Worm (Caenorhabditis elegans) whole organism, L1 larva: ENCODE data around the gene nta-1.
"Not testable (repeated sequence)": the region's sequence is repeated elsewhere in the genome, so short reads cannot be mapped to it uniquely, and the experiment has no call there.

ENCODE experiments used
- C34B4.2 ChIP-seq: sonication (generic microtip); optimal IDR thresholded peaks from 2 replicates; lab custom pipeline; 2017; ENCODE audit warnings: mild to moderate bottlenecking, missing genetic modification characterization, missing compliant biosample characterization
- ama-1 ChIP-seq: fragments of 150-350 bp; optimal IDR thresholded peaks from 2 replicates; lab custom pipeline; 2014
- ceh-82 ChIP-seq, 3 experiments: fragments of 150-350 bp in 1 of 3; sonication (generic microtip) in 2 of 3; optimal IDR thresholded peaks; 2 replicates each; lab custom pipeline; 2014 to 2017; ENCODE audit warnings: missing biosample characterization in 3 of 3, missing genetic modification characterization in 3 of 3
- ceh-90 ChIP-seq: sonication (generic microtip); optimal IDR thresholded peaks from 2 replicates; lab custom pipeline; 2016; ENCODE audit warnings: missing genetic modification characterization, missing compliant biosample characterization
- fkh-4 ChIP-seq: sonication (generic microtip); optimal IDR thresholded peaks from 2 replicates; lab custom pipeline; 2016; ENCODE audit warnings: missing compliant biosample characterization, missing genetic modification characterization, borderline replicate concordance
- lin-13 ChIP-seq: fragments of 150-350 bp; optimal IDR thresholded peaks from 2 replicates; lab custom pipeline; 2014; ENCODE audit warnings: missing biosample characterization, missing genetic modification reagents, missing genetic modification characterization
- lin-39 ChIP-seq: fragments of 150-350 bp; optimal IDR thresholded peaks from 2 replicates; lab custom pipeline; 2014; ENCODE audit warnings: missing biosample characterization, missing genetic modification reagents, missing genetic modification characterization
- lir-3 ChIP-seq: sonication (generic microtip); optimal IDR thresholded peaks from 2 replicates; lab custom pipeline; 2016; ENCODE audit warnings: mild to moderate bottlenecking, missing genetic modification characterization, moderate library complexity, missing compliant biosample characterization; ENCODE audit not compliant: poor library complexity
- mdl-1 ChIP-seq, 2 experiments: fragments of 150-350 bp; optimal IDR thresholded peaks; 2 replicates each; lab custom pipeline; 2014 to 2017; ENCODE audit warnings: missing biosample characterization in 2 of 2, missing genetic modification characterization in 2 of 2, inconsistent platforms in 1 of 2
- nhr-28 ChIP-seq: fragments of 150-350 bp; optimal IDR thresholded peaks from 2 replicates; lab custom pipeline; 2014; ENCODE audit warnings: missing biosample characterization, missing genetic modification characterization
- nhr-85 ChIP-seq: sonication (generic microtip); peaks from one replicate; lab custom pipeline; 2016; ENCODE audit warnings: missing genetic modification characterization, inconsistent platforms, missing compliant biosample characterization
- unc-62 ChIP-seq: fragments of 150-350 bp; optimal IDR thresholded peaks from 2 replicates; lab custom pipeline; 2014; ENCODE audit warnings: missing biosample characterization, missing genetic modification reagents, missing genetic modification characterization
- vab-15 ChIP-seq: sonication (generic microtip); optimal IDR thresholded peaks from 2 replicates; lab custom pipeline; 2017; ENCODE audit warnings: missing genotype, mild to moderate bottlenecking, missing genetic modification characterization, missing compliant biosample characterization
- ztf-11 ChIP-seq, 2 experiments: sonication (generic microtip); optimal IDR thresholded peaks; 2 replicates each; lab custom pipeline; 2016 to 2017; ENCODE audit warnings: missing genetic modification characterization in 2 of 2, missing biosample characterization in 1 of 2, missing compliant biosample characterization in 1 of 2

ce11 chrII:3761599-3761998 is 18.0 kb upstream of the nta-1 start, which contains the start of gene T24E12.6:
- TF ChIP-seq lin-13; ceh-82 (tag; optimal IDR thresholded peaks at IDR 0.05; lab: Kevin White, UChicago); C34B4.2 (tag; lab: Kevin White, UChicago); nhr-85 (tag; lab: Kevin White, UChicago); vab-15 (tag; lab: Kevin White, UChicago); mdl-1 (tag; optimal IDR thresholded peaks at IDR 0.05; lab: Kevin White, UChicago); ama-1; lir-3 (tag; lab: Kevin White, UChicago); fkh-4 (tag; lab: Kevin White, UChicago); ztf-11 (tag; optimal IDR thresholded peaks at IDR 0.05; lab: Kevin White, UChicago); nhr-28 (tag; lab: Kevin White, UChicago); unc-62 (GFP tag; lab: Kevin White, UChicago); lin-39 (tag; lab: Kevin White, UChicago); ceh-90 (tag; lab: Kevin White, UChicago): not testable (repeated sequence)
